Worm (Caenorhabditis elegans): ENCODE measurements around the gene nhr-186.

DNA sequence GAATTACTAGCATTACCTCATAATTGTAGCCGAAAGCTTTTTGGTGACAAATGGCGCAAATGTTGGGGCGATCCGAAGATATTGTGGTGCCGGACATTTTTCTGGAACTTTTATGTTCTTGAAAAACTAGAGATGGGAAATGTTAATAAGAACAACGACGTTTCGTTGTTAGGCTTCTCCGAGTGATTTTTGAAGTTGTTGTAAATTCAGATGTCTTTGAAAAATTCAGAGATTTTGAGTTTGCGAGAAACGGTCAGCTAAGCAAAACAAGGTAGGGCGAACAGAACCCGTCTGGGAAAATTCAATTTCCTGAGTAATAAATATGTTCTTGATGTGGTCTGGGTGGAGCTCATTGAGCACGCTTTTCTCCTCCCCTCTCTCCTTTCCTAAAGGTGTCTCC is 31.4 kb upstream of the nhr-186 start, which contains the start of gene nhr-124:
- no peak for TF ChIP-seq dao-5 (tag; optimal IDR thresholded peaks at IDR 0.05)
- no peak for TF ChIP-seq him-1 (tag; optimal IDR thresholded peaks at IDR 0.05)
